Worm (Caenorhabditis elegans): ENCODE results near the gene gldi-2.
"Not testable (repeated sequence)": the region's sequence is repeated elsewhere in the genome, so short reads cannot be mapped to it uniquely, and the experiment has no call there.

The gldi-2 gene

ce11 chrII:6768014-6768413, 15.2 kb upstream of the gldi-2 start, which contains the start of gene F41G3.18:
Gene F41G3.18 (plus strand): TSS chrII:6768314.
- TF ChIP-seq aly-2 (tag; optimal IDR thresholded peaks at IDR 0.05) (no peak), elt-1 (tag; optimal IDR thresholded peaks at IDR 0.05) (no peak), fos-1 (tag; optimal IDR thresholded peaks at IDR 0.05) (peak; percentile 35), ztf-11 (tag; optimal IDR thresholded peaks at IDR 0.05) (no peak), ztf-1 (GFP tag; conservative IDR thresholded peaks at IDR 0.05) (no peak)

ce11 chrII:6770030-6770429, 13.2 kb upstream of the gldi-2 start:
- TF ChIP-seq nhr-129 (tag; optimal IDR thresholded peaks at IDR 0.05) (no peak), ztf-1 (GFP tag; conservative IDR thresholded peaks at IDR 0.05) (no peak), aly-2 (tag; optimal IDR thresholded peaks at IDR 0.05) (no peak), sma-3 (GFP tag; optimal IDR thresholded peaks at IDR 0.05) (no peak), sma-9 (GFP tag; optimal IDR thresholded peaks at IDR 0.05) (no peak), sma-9 (tag; optimal IDR thresholded peaks at IDR 0.05) (no peak), Y55F3AM.14 (GFP tag; optimal IDR thresholded peaks at IDR 0.05) (no peak)

ce11 chrII:6772482-6772881, 10.7 kb upstream of the gldi-2 start:
- TF ChIP-seq C34F6.9 (tag; optimal IDR thresholded peaks at IDR 0.05) (no peak), zag-1 (tag; optimal IDR thresholded peaks at IDR 0.05) (no peak), egl-27 (tag; optimal IDR thresholded peaks at IDR 0.05) (no peak), blmp-1 (tag; optimal IDR thresholded peaks at IDR 0.05; ENCODE audit: insufficient read depth) (no peak), nhr-10 (tag; optimal IDR thresholded peaks at IDR 0.05) (no peak), sma-9 (GFP tag; optimal IDR thresholded peaks at IDR 0.05) (no peak), sma-9 (tag; optimal IDR thresholded peaks at IDR 0.05) (no peak), elt-3 (tag; optimal IDR thresholded peaks at IDR 0.05) (no peak), mdl-1 (tag; optimal IDR thresholded peaks at IDR 0.05) (no peak)

- TF ChIP-seq sem-4, snpc-4, lsy-2 (tag; optimal IDR thresholded peaks at IDR 0.05): not testable (repeated sequence)
Observed at ce11 chrII:6775076-6775475, 8.2 kb upstream of the gldi-2 start, which contains the start of gene agr-1. Gene agr-1 (minus strand): TSS chrII:6775176.

- TF ChIP-seq nhr-237 (tag; optimal IDR thresholded peaks at IDR 0.05) = no peak
- peak; percentile 75 for TF ChIP-seq sma-9 (GFP tag; optimal IDR thresholded peaks at IDR 0.05)
- TF ChIP-seq sma-9 (tag; optimal IDR thresholded peaks at IDR 0.05) = no peak
- TF ChIP-seq nhr-10 (tag; optimal IDR thresholded peaks at IDR 0.05) = no peak
- TF ChIP-seq skn-1 (tag; optimal IDR thresholded peaks at IDR 0.05) = no peak
- peak in 1 of 2 experiments; percentile 85 for TF ChIP-seq lsy-2 (tag; optimal IDR thresholded peaks at IDR 0.05)
- peak; percentile 57 for TF ChIP-seq lin-13 (GFP tag; optimal IDR thresholded peaks at IDR 0.05)
- peak; percentile 37 for TF ChIP-seq nhr-129 (tag; optimal IDR thresholded peaks at IDR 0.05)
- TF ChIP-seq ama-1 (optimal IDR thresholded peaks at IDR 0.05) = no peak
- TF ChIP-seq ztf-4 (tag; optimal IDR thresholded peaks at IDR 0.05) = peak; percentile 7
- TF ChIP-seq mdl-1 (tag; optimal IDR thresholded peaks at IDR 0.05) = no peak
- no peak for TF ChIP-seq egl-27 (tag; optimal IDR thresholded peaks at IDR 0.05)
- peak; percentile 75 for TF ChIP-seq C34F6.9 (tag; optimal IDR thresholded peaks at IDR 0.05)
- TF ChIP-seq lin-11 (tag; optimal IDR thresholded peaks at IDR 0.05) = no peak
- TF ChIP-seq lin-39 (tag; optimal IDR thresholded peaks at IDR 0.05) = no peak
- no peak for TF ChIP-seq unc-39 (tag; optimal IDR thresholded peaks at IDR 0.05)
- no peak for TF ChIP-seq sem-4 (tag; optimal IDR thresholded peaks at IDR 0.05)
- peak; percentile 17 for TF ChIP-seq nhr-6 (tag; optimal IDR thresholded peaks at IDR 0.05)
- TF ChIP-seq blmp-1 (tag; optimal IDR thresholded peaks at IDR 0.05; ENCODE audit: insufficient read depth) = no peak
- TF ChIP-seq nhr-23 (tag; optimal IDR thresholded peaks at IDR 0.05) = no peak
- TF ChIP-seq fos-1 (tag; optimal IDR thresholded peaks at IDR 0.05) = peak; percentile 26
- no peak for TF ChIP-seq ztf-1 (GFP tag; conservative IDR thresholded peaks at IDR 0.05)
- TF ChIP-seq ztf-11 (tag; optimal IDR thresholded peaks at IDR 0.05) = no peak
- peak; percentile 73 for TF ChIP-seq unc-55 (GFP tag; optimal IDR thresholded peaks at IDR 0.05)
- TF ChIP-seq mab-5 (tag; optimal IDR thresholded peaks at IDR 0.05) = no peak
- peak; percentile 56 for TF ChIP-seq nhr-21 (tag; optimal IDR thresholded peaks at IDR 0.05)
- peak; percentile 77 for TF ChIP-seq sma-3 (GFP tag; optimal IDR thresholded peaks at IDR 0.05)
- TF ChIP-seq ZK546.5 (tag; optimal IDR thresholded peaks at IDR 0.05) = no peak
- TF ChIP-seq Y55F3AM.14 (GFP tag; optimal IDR thresholded peaks at IDR 0.05) = no peak
- no peak for TF ChIP-seq elt-1 (tag; optimal IDR thresholded peaks at IDR 0.05)
- peak; percentile 58 for TF ChIP-seq crh-2 (tag; optimal IDR thresholded peaks at IDR 0.05)
- no peak for TF ChIP-seq nhr-11 (tag; optimal IDR thresholded peaks at IDR 0.05)
- peak; percentile 84 for TF ChIP-seq gmeb-1 (tag; optimal IDR thresholded peaks at IDR 0.05)
- no peak for TF ChIP-seq dmd-4 (tag; optimal IDR thresholded peaks at IDR 0.05)
- TF ChIP-seq F13H6.1 (tag; optimal IDR thresholded peaks at IDR 0.05) = peak; percentile 73
- TF ChIP-seq unc-62 (GFP tag; optimal IDR thresholded peaks at IDR 0.05) = no peak
- no peak for TF ChIP-seq ceh-82 (tag; optimal IDR thresholded peaks at IDR 0.05)
Observed at ce11 chrII:6776418-6777034, 6.7 kb upstream of the gldi-2 start, which contains the start of gene ssup-72. Gene ssup-72 (plus strand): TSS chrII:6776598.
